Worm (Caenorhabditis elegans) whole organism, L4 larva: ENCODE results near the gene set-2.
A peak's percentile ranks its signal among the peaks of the same experiment; 100 is the strongest.

Source experiments
- F10B5.3 ChIP-seq: sonication (generic microtip); optimal IDR thresholded peaks from 2 replicates; lab custom pipeline; 2016; ENCODE audit warnings: mild to moderate bottlenecking, missing genetic modification characterization, missing compliant biosample characterization
- F26F4.8 ChIP-seq: fragments of 200-800 bp; sonication (Bioruptor generic); conservative IDR thresholded peaks from 2 replicates; pipeline ENCODE4 v1.3.6; 2022; ENCODE audit warnings: missing genetic modification characterization, missing compliant biosample characterization
- F37D6.2 ChIP-seq: sonication (generic microtip); optimal IDR thresholded peaks from 2 replicates; lab custom pipeline; 2016; ENCODE audit warnings: mild to moderate bottlenecking, missing genetic modification characterization, missing compliant biosample characterization
- F44E2.7 ChIP-seq: fragments of 200-800 bp; sonication (Bioruptor generic); IDR thresholded peaks from 2 replicates; pipeline ENCODE4 v2.1.2; 2022; ENCODE audit warnings: missing genetic modification characterization, missing compliant biosample characterization
- F49E8.2 ChIP-seq: sonication (generic microtip); optimal IDR thresholded peaks from 2 replicates; lab custom pipeline; 2016; ENCODE audit warnings: missing compliant biosample characterization, mild to moderate bottlenecking, missing genetic modification characterization, borderline replicate concordance
- R02D3.7 ChIP-seq: fragments of 150-350 bp; sonication (generic microtip); optimal IDR thresholded peaks from 3 replicates; lab custom pipeline; 2014; ENCODE audit warnings: missing biosample characterization, missing genetic modification characterization
- T26A8.4 ChIP-seq: fragments of 200-800 bp; sonication (Bioruptor generic); IDR thresholded peaks from 2 replicates; pipeline ENCODE4 v1.3.6; 2022; ENCODE audit warnings: missing genetic modification characterization, missing compliant biosample characterization
- Y105C5A.15 ChIP-seq: fragments of 200-800 bp; sonication (Bioruptor generic); IDR thresholded peaks from 2 replicates; pipeline ENCODE4 v1.3.6; 2022; ENCODE audit warnings: missing genetic modification characterization, missing compliant biosample characterization
- Y48G9A.11 ChIP-seq: fragments of 200-800 bp; sonication (Bioruptor generic); IDR thresholded peaks from 2 replicates; pipeline ENCODE4 v1.3.6; 2022; ENCODE audit warnings: missing genetic modification reagents, missing genetic modification characterization, missing compliant biosample characterization
- ama-1 ChIP-seq: fragments of 150-350 bp; optimal IDR thresholded peaks from 2 replicates; lab custom pipeline; 2014; ENCODE audit warnings: inconsistent platforms, mixed read lengths
- attf-4 ChIP-seq: sonication (generic microtip); optimal IDR thresholded peaks from 3 replicates; lab custom pipeline; 2017; ENCODE audit warnings: missing biosample characterization, missing genetic modification characterization
- ceh-20 ChIP-seq: fragments of 200-800 bp; sonication (Bioruptor generic); IDR thresholded peaks from 2 replicates; pipeline ENCODE4 v1.3.6; 2022; ENCODE audit warnings: missing genetic modification reagents, missing genetic modification characterization, missing compliant biosample characterization
- ceh-44 ChIP-seq: fragments of 200-800 bp; sonication (Bioruptor generic); IDR thresholded peaks from 2 replicates; pipeline ENCODE4 v1.3.6; 2022; ENCODE audit warnings: missing genetic modification reagents, missing genetic modification characterization, missing compliant biosample characterization
- ceh-62 ChIP-seq: sonication (generic microtip); optimal IDR thresholded peaks from 2 replicates; lab custom pipeline; 2017; ENCODE audit warnings: missing biosample characterization, missing genetic modification characterization
- cey-2 ChIP-seq: sonication (generic microtip); optimal IDR thresholded peaks from 3 replicates; lab custom pipeline; 2017; ENCODE audit warnings: missing genetic modification characterization, mild to moderate bottlenecking, missing compliant biosample characterization, antibody characterized with exemption, borderline replicate concordance; ENCODE audit not compliant: insufficient read depth
- ctbp-1 ChIP-seq: fragments of 200-800 bp; sonication (Bioruptor generic); IDR thresholded peaks from 2 replicates; pipeline ENCODE4 v1.3.6; 2022; ENCODE audit warnings: missing genetic modification reagents, missing genetic modification characterization, missing compliant biosample characterization
- daf-8 ChIP-seq: fragments of 200-800 bp; sonication (Bioruptor generic); IDR thresholded peaks from 2 replicates; pipeline ENCODE4 v1.3.6; 2022; ENCODE audit warnings: missing genetic modification characterization, missing compliant biosample characterization
- dmd-8 ChIP-seq: fragments of 200-800 bp; sonication (Bioruptor generic); IDR thresholded peaks from 2 replicates; pipeline ENCODE4 v1.3.6; 2022; ENCODE audit warnings: missing genetic modification characterization, missing compliant biosample characterization
- dpl-1 ChIP-seq: fragments of 150-350 bp; optimal IDR thresholded peaks from 2 replicates; lab custom pipeline; 2014; ENCODE audit warnings: missing biosample characterization, missing genetic modification reagents, missing genetic modification characterization
- egl-27 ChIP-seq: sonication (generic microtip); optimal IDR thresholded peaks from 3 replicates; lab custom pipeline; 2017; ENCODE audit warnings: missing biosample characterization, missing genetic modification reagents, missing genetic modification characterization
- egl-43 ChIP-seq: fragments of 200-800 bp; sonication (Bioruptor generic); IDR thresholded peaks from 2 replicates; pipeline ENCODE4 v1.3.6; 2022; ENCODE audit warnings: missing genetic modification reagents, missing genetic modification characterization, missing compliant biosample characterization
- fkh-10 ChIP-seq: fragments of 150-350 bp; optimal IDR thresholded peaks from 2 replicates; lab custom pipeline; 2014; ENCODE audit warnings: missing biosample characterization, missing genetic modification reagents, missing genetic modification characterization
- fos-1 ChIP-seq: fragments of 150-350 bp; optimal IDR thresholded peaks from 2 replicates; lab custom pipeline; 2014; ENCODE audit warnings: missing biosample characterization, missing genetic modification characterization
- gei-8 ChIP-seq: fragments of 200-800 bp; sonication (Bioruptor generic); optimal IDR thresholded peaks from 2 replicates; lab custom pipeline; 2018; ENCODE audit warnings: mild to moderate bottlenecking, missing genetic modification characterization, missing compliant biosample characterization
- hlh-11 ChIP-seq: fragments of 200-800 bp; sonication (Bioruptor generic); optimal IDR thresholded peaks from 2 replicates; lab custom pipeline; 2018; ENCODE audit warnings: mild to moderate bottlenecking, missing genetic modification characterization, missing compliant biosample characterization
- hlh-30 ChIP-seq: sonication (generic microtip); optimal IDR thresholded peaks from 2 replicates; lab custom pipeline; 2017; ENCODE audit warnings: antibody characterized with exemption, mild to moderate bottlenecking, missing genetic modification characterization, missing compliant biosample characterization; ENCODE audit not compliant: insufficient read depth
- jun-1 ChIP-seq: fragments of 150-350 bp; optimal IDR thresholded peaks from 2 replicates; lab custom pipeline; 2014; ENCODE audit warnings: missing biosample characterization, missing genetic modification reagents, missing genetic modification characterization
- lim-7 ChIP-seq: fragments of 200-800 bp; sonication (Bioruptor generic); IDR thresholded peaks from 2 replicates; pipeline ENCODE4 v1.3.6; 2022; ENCODE audit warnings: missing genetic modification characterization, missing compliant biosample characterization
- lin-15B ChIP-seq: fragments of 150-350 bp; sonication (generic microtip); optimal IDR thresholded peaks from 3 replicates; lab custom pipeline; 2014; ENCODE audit warnings: missing biosample characterization, missing genetic modification characterization
- lin-38 ChIP-seq: fragments of 200-800 bp; sonication (Bioruptor generic); IDR thresholded peaks from 2 replicates; pipeline ENCODE4 v1.3.6; 2022; ENCODE audit warnings: missing genetic modification reagents, missing genetic modification characterization, missing compliant biosample characterization
- lin-39 ChIP-seq: fragments of 150-350 bp; optimal IDR thresholded peaks from 2 replicates; lab custom pipeline; 2014; ENCODE audit warnings: missing biosample characterization, missing genetic modification reagents, missing genetic modification characterization
- lsy-2 ChIP-seq, 2 experiments: fragments of 150-350 bp in 1 of 2; sonication (generic microtip) in 1 of 2; optimal IDR thresholded peaks; 2 replicates each; lab custom pipeline; 2014 to 2017; ENCODE audit warnings: missing biosample characterization in 2 of 2, missing genetic modification characterization in 2 of 2
- madf-9 ChIP-seq: fragments of 200-800 bp; sonication (Bioruptor generic); conservative IDR thresholded peaks from 2 replicates; pipeline ENCODE4 v1.3.6; 2022; ENCODE audit warnings: missing genetic modification reagents, missing genetic modification characterization, missing compliant biosample characterization
- mdt-29 ChIP-seq: fragments of 200-800 bp; sonication (Bioruptor generic); IDR thresholded peaks from 2 replicates; pipeline ENCODE4 v1.3.6; 2022; ENCODE audit warnings: missing genetic modification reagents, missing genetic modification characterization, missing compliant biosample characterization
- mxl-2 ChIP-seq: fragments of 200-800 bp; sonication (Bioruptor generic); conservative IDR thresholded peaks from 2 replicates; pipeline ENCODE4 v1.3.6; 2022; ENCODE audit warnings: missing genetic modification reagents, missing genetic modification characterization, missing compliant biosample characterization
- nhr-102 ChIP-seq: sonication (generic microtip); optimal IDR thresholded peaks from 2 replicates; lab custom pipeline; 2016; ENCODE audit warnings: mild to moderate bottlenecking, missing genetic modification characterization, moderate library complexity, missing compliant biosample characterization
- nhr-11 ChIP-seq: fragments of 150-350 bp; optimal IDR thresholded peaks from 2 replicates; lab custom pipeline; 2014; ENCODE audit warnings: missing biosample characterization, missing genetic modification characterization
- nhr-111 ChIP-seq: fragments of 200-800 bp; sonication (Bioruptor generic); optimal IDR thresholded peaks from 2 replicates; lab custom pipeline; 2018; ENCODE audit warnings: mild to moderate bottlenecking, missing genetic modification characterization, missing compliant biosample characterization
- nhr-42 ChIP-seq: fragments of 200-800 bp; sonication (Bioruptor generic); IDR thresholded peaks from 2 replicates; pipeline ENCODE4 v1.3.6; 2022; ENCODE audit warnings: missing genetic modification characterization, missing compliant biosample characterization
- nhr-48 ChIP-seq: sonication (generic microtip); optimal IDR thresholded peaks from 2 replicates; lab custom pipeline; 2016; ENCODE audit warnings: mild to moderate bottlenecking, missing genetic modification characterization, missing compliant biosample characterization
- nhr-6 ChIP-seq: fragments of 150-350 bp; optimal IDR thresholded peaks from 2 replicates; lab custom pipeline; 2014; ENCODE audit warnings: missing biosample characterization, missing genetic modification characterization
- nhr-76 ChIP-seq: fragments of 150-350 bp; optimal IDR thresholded peaks from 2 replicates; lab custom pipeline; 2014; ENCODE audit warnings: missing biosample characterization, missing genetic modification characterization
- sdz-12 ChIP-seq: fragments of 200-800 bp; sonication (Bioruptor generic); optimal IDR thresholded peaks from 2 replicates; lab custom pipeline; 2018; ENCODE audit warnings: mild to moderate bottlenecking, missing genetic modification characterization, missing compliant biosample characterization
- set-16 ChIP-seq: fragments of 200-800 bp; sonication (Bioruptor generic); IDR thresholded peaks from 2 replicates; pipeline ENCODE4 v1.3.6; 2022; ENCODE audit warnings: missing genetic modification reagents, missing genetic modification characterization, missing compliant biosample characterization
- skn-1 ChIP-seq: fragments of 150-350 bp; optimal IDR thresholded peaks from 2 replicates; lab custom pipeline; 2014; ENCODE audit warnings: missing biosample characterization, missing genetic modification characterization
- snpc-1.2 ChIP-seq: fragments of 200-800 bp; sonication (Bioruptor generic); IDR thresholded peaks from 2 replicates; pipeline ENCODE4 v1.3.6; 2022; ENCODE audit warnings: missing genetic modification reagents, missing genetic modification characterization, missing compliant biosample characterization
- spr-3 ChIP-seq: fragments of 200-800 bp; sonication (Bioruptor generic); optimal IDR thresholded peaks from 2 replicates; lab custom pipeline; 2018; ENCODE audit warnings: mild to moderate bottlenecking, missing genetic modification characterization, missing compliant biosample characterization
- unc-130 ChIP-seq: sonication (generic microtip); optimal IDR thresholded peaks from 2 replicates; lab custom pipeline; 2016; ENCODE audit warnings: missing genetic modification reagents, missing genetic modification characterization, missing compliant biosample characterization
- vab-7 ChIP-seq: fragments of 200-800 bp; sonication (Bioruptor generic); IDR thresholded peaks from 2 replicates; pipeline ENCODE4 v1.3.6; 2022; ENCODE audit warnings: missing genetic modification reagents, missing genetic modification characterization, missing compliant biosample characterization
- zfp-3 ChIP-seq: fragments of 200-800 bp; sonication (Bioruptor generic); conservative IDR thresholded peaks from 2 replicates; pipeline ENCODE4 v1.3.6; 2022; ENCODE audit warnings: missing genetic modification reagents, missing genetic modification characterization, missing compliant biosample characterization
- zip-2 ChIP-seq: fragments of 150-350 bp; optimal IDR thresholded peaks from 2 replicates; lab custom pipeline; 2014; ENCODE audit warnings: missing biosample characterization, missing genetic modification characterization
- ztf-11 ChIP-seq: fragments of 150-350 bp; optimal IDR thresholded peaks from 2 replicates; lab custom pipeline; 2014; ENCODE audit warnings: missing biosample characterization, missing genetic modification characterization
- ztf-7 ChIP-seq: fragments of 150-350 bp; optimal IDR thresholded peaks from 2 replicates; lab custom pipeline; 2014; ENCODE audit warnings: missing biosample characterization, missing genetic modification characterization

The set-2 gene

DNA sequence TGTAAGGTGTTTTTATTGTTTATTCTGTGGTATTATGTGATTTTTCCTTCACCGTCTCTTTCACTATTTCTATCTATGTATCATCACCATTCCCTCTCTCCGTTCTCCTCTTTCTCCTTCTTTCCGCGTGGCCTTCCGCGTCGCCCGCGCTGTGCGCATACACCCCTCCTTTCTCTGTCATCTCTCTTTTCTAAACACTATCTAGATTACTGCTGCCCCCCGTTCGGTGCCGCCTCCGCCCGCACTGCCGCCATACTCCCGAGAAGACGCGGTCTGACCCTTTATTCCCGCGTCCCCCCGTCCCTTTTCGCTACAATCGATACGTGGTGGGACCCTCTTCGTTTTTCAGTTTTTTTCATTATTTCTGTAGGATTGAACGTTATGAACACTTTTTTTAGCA, 18.6 kb upstream of the set-2 start (continued):
- no peak for TF ChIP-seq dpl-1
- no peak for TF ChIP-seq nhr-76
- TF ChIP-seq ceh-20 (GFP tag; lab: Robert Waterston, UW): no peak
- TF ChIP-seq T26A8.4 (GFP tag; lab: Robert Waterston, UW): peak; percentile 25
- TF ChIP-seq nhr-102: no peak
- TF ChIP-seq daf-8: no peak
- no peak for TF ChIP-seq dmd-8 (GFP tag; lab: Robert Waterston, UW)
- no peak for TF ChIP-seq nhr-11 (tag; lab: Kevin White, UChicago)
- no peak for TF ChIP-seq F26F4.8 (GFP tag; lab: Robert Waterston, UW)
- peak; percentile 47 for TF ChIP-seq hlh-11 (tag; lab: Kevin White, UChicago)
- no peak for TF ChIP-seq zip-2 (tag; lab: Kevin White, UChicago)
- no peak for TF ChIP-seq unc-130 (GFP tag; lab: Kevin White, UChicago)
- TF ChIP-seq gei-8 (GFP tag; lab: Kevin White, UChicago): no peak
- TF ChIP-seq spr-3 (GFP tag; lab: Kevin White, UChicago): no peak
- TF ChIP-seq ceh-44: no peak
- no peak for TF ChIP-seq lin-39 (tag; lab: Kevin White, UChicago)
- peak; percentile 33 for TF ChIP-seq hlh-30 (tag; lab: Kevin White, UChicago)
- TF ChIP-seq F44E2.7 (GFP tag; lab: Robert Waterston, UW): no peak
- TF ChIP-seq F37D6.2: no peak
- TF ChIP-seq Y105C5A.15 (GFP tag; lab: Robert Waterston, UW): no peak
- no peak for TF ChIP-seq mxl-2 (GFP tag; lab: Robert Waterston, UW)
- no peak for TF ChIP-seq ama-1 (lab: Kevin White, UChicago)
- TF ChIP-seq nhr-111 (GFP tag; lab: Kevin White, UChicago): no peak
- TF ChIP-seq ztf-7: no peak
- TF ChIP-seq Y48G9A.11 (GFP tag; lab: Robert Waterston, UW): no peak
- no peak for TF ChIP-seq sdz-12 (GFP tag; lab: Kevin White, UChicago)
- no peak for TF ChIP-seq ztf-11 (tag; lab: Kevin White, UChicago)
- TF ChIP-seq fos-1 (tag; lab: Kevin White, UChicago): no peak
- TF ChIP-seq skn-1: no peak
- TF ChIP-seq lsy-2 (tag; optimal IDR thresholded peaks at IDR 0.05; lab: Kevin White, UChicago): no peak
- TF ChIP-seq madf-9 (GFP tag; lab: Robert Waterston, UW): peak; percentile 99
- no peak for TF ChIP-seq F10B5.3 (tag; lab: Kevin White, UChicago)
- TF ChIP-seq ceh-62 (tag; lab: Kevin White, UChicago): no peak
- no peak for TF ChIP-seq nhr-6 (tag; lab: Kevin White, UChicago)
- TF ChIP-seq lin-38: no peak
- no peak for TF ChIP-seq nhr-48 (tag; lab: Kevin White, UChicago)
- no peak for TF ChIP-seq lim-7 (GFP tag; lab: Robert Waterston, UW)
- no peak for TF ChIP-seq nhr-42
- no peak for TF ChIP-seq mdt-29
- no peak for TF ChIP-seq vab-7
- TF ChIP-seq egl-43 (GFP tag; lab: Robert Waterston, UW): 0 out of 2 replicates have a peak, but pooled peaks have one; percentile 55
- no peak for TF ChIP-seq attf-4
- TF ChIP-seq ctbp-1 (GFP tag; lab: Robert Waterston, UW): no peak
- no peak for TF ChIP-seq lin-15B (tag; lab: Kevin White, UChicago)
- no peak for TF ChIP-seq zfp-3
- 0 out of 2 replicates have a peak, but pooled peaks have one; percentile 17 for TF ChIP-seq snpc-1.2 (GFP tag; lab: Robert Waterston, UW)
- TF ChIP-seq egl-27 (tag; lab: Kevin White, UChicago): no peak
- no peak for TF ChIP-seq fkh-10 (GFP tag; lab: Kevin White, UChicago)
- no peak for TF ChIP-seq cey-2 (tag; lab: Kevin White, UChicago)
- TF ChIP-seq set-16 (GFP tag; lab: Robert Waterston, UW): peak; percentile 81
- TF ChIP-seq R02D3.7 (tag; lab: Kevin White, UChicago): no peak
- TF ChIP-seq F49E8.2 (tag; lab: Kevin White, UChicago): no peak
- no peak for TF ChIP-seq jun-1 (tag; lab: Kevin White, UChicago)
